Worm (Caenorhabditis elegans): ENCODE measurements around the gene srbc-75.

DNA sequence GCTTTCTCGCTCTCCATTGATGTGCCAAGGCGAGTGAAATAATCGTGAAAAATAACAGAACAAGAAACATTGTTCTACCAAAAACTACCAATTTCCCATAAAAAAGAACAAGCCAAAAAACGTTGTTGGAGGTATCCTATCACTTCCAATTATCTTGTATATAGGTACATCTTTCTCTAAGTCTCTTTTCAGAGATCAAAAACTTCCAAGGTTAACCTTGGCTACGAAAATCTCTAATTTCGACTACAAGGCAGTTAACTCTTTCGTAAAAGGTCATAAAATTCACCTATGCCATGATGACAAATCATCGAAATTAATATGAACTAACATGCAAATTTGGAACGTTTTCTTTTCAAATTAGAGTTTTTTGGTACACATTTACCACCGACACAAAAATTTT is 34.2 kb downstream of the srbc-75 start, which contains the start of gene cyp-34A1:
- no peak for TF ChIP-seq T22C8.4 (GFP tag; IDR thresholded peaks at IDR 0.05)
- TF ChIP-seq flt-1 (GFP tag; IDR thresholded peaks at IDR 0.05) = no peak
- no peak for TF ChIP-seq tab-1 (GFP tag; IDR thresholded peaks at IDR 0.05)
- no peak for TF ChIP-seq ztf-23 (GFP tag; IDR thresholded peaks at IDR 0.05)
